Worm (Caenorhabditis elegans) whole organism, midembryonic: Measurements from ENCODE around the gene C06B3.7.

ENCODE experiments used
- T22C8.4 ChIP-seq: fragments of 200-800 bp; sonication (Bioruptor generic); IDR thresholded peaks from 2 replicates; pipeline ENCODE4 v1.3.6; 2022; ENCODE audit warnings: missing genetic modification characterization, missing compliant biosample characterization
- cog-1 ChIP-seq: sonication (generic microtip); optimal IDR thresholded peaks from 2 replicates; lab custom pipeline; 2016; ENCODE audit warnings: missing genetic modification characterization, missing compliant biosample characterization
- flt-1 ChIP-seq: fragments of 200-800 bp; sonication (Bioruptor generic); IDR thresholded peaks from 2 replicates; pipeline ENCODE4 v1.3.6; 2022; ENCODE audit warnings: missing genetic modification characterization, missing compliant biosample characterization
- klf-2 ChIP-seq: fragments of 200-800 bp; sonication (Bioruptor generic); conservative IDR thresholded peaks from 2 replicates; pipeline ENCODE4 v1.3.6; 2022; ENCODE audit warnings: missing genetic modification reagents, missing genetic modification characterization, missing compliant biosample characterization
- med-1 ChIP-seq: sonication (generic microtip); optimal IDR thresholded peaks from 2 replicates; lab custom pipeline; 2017; ENCODE audit warnings: missing genetic modification characterization, mild to moderate bottlenecking, missing compliant biosample characterization, antibody characterized with exemption, missing genetic modification reagents; ENCODE audit not compliant: insufficient read depth
- ref-1 ChIP-seq: fragments of 200-800 bp; sonication (Bioruptor generic); conservative IDR thresholded peaks from 2 replicates; pipeline ENCODE4 v1.3.6; 2022; ENCODE audit warnings: missing genetic modification reagents, missing genetic modification characterization, missing compliant biosample characterization
- tab-1 ChIP-seq: fragments of 200-800 bp; sonication (Bioruptor generic); IDR thresholded peaks from 2 replicates; pipeline ENCODE4 v1.3.6; 2022; ENCODE audit warnings: missing genetic modification characterization, missing compliant biosample characterization
- ztf-23 ChIP-seq: fragments of 200-800 bp; sonication (Bioruptor generic); IDR thresholded peaks from 2 replicates; pipeline ENCODE4 v1.3.6; 2022; ENCODE audit warnings: missing genetic modification reagents, missing genetic modification characterization, missing compliant biosample characterization
- ztf-29 ChIP-seq: fragments of 200-800 bp; sonication (Bioruptor generic); IDR thresholded peaks from 2 replicates; pipeline ENCODE4 v1.3.6; 2022; ENCODE audit warnings: missing genetic modification reagents, missing genetic modification characterization, missing compliant biosample characterization

Gene C06B3.7

ce11 chrV:13926398-13926797 is 16.9 kb downstream of the C06B3.7 start, which contains the start of gene srxa-12:
Gene srxa-12, plus strand, starts transcription at chrV:13926698.
- no peak for TF ChIP-seq klf-2 (GFP tag; lab: Robert Waterston, UW)
- no peak for TF ChIP-seq flt-1 (GFP tag; lab: Robert Waterston, UW)
- no peak for TF ChIP-seq ztf-23 (GFP tag; lab: Robert Waterston, UW)
- no peak for TF ChIP-seq ztf-29 (GFP tag; lab: Robert Waterston, UW)
- TF ChIP-seq tab-1 (GFP tag; lab: Robert Waterston, UW): no peak
- no peak for TF ChIP-seq ref-1 (GFP tag; lab: Robert Waterston, UW)
- no peak for TF ChIP-seq med-1 (GFP tag; lab: Kevin White, UChicago)
- no peak for TF ChIP-seq cog-1 (tag; lab: Kevin White, UChicago)
- TF ChIP-seq T22C8.4 (GFP tag; lab: Robert Waterston, UW): no peak

DNA sequence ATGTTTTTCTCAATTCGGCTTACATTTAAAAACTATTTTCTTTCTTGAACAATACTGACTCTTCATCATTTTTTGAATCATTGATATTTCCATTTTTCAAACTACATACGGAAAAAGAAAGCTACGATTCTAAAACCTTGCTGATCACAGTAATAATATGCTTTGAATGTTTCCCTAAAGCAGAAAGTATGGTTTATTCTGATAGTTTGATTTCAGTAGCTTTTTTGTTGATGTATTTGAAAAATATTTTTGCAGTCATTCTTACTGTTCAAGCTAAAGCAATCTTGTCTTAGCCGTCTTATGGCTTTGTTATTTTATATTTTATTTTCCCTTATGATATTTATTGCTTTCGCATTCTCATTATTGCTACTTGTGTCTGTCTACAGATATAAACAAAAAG is 20.0 kb downstream of the C06B3.7 start, which contains the start of gene srxa-13:
Gene srxa-13, plus strand, starts transcription at position 301 of the 400 bp plus-strand sequence.
- TF ChIP-seq ztf-23 (GFP tag; lab: Robert Waterston, UW) (no peak), cog-1 (tag; lab: Kevin White, UChicago) (no peak), ref-1 (GFP tag; lab: Robert Waterston, UW) (no peak), klf-2 (GFP tag; lab: Robert Waterston, UW) (no peak), T22C8.4 (GFP tag; lab: Robert Waterston, UW) (no peak), flt-1 (GFP tag; lab: Robert Waterston, UW) (no peak), med-1 (GFP tag; lab: Kevin White, UChicago) (no peak), tab-1 (GFP tag; lab: Robert Waterston, UW) (no peak), ztf-29 (GFP tag; lab: Robert Waterston, UW) (no peak)

DNA sequence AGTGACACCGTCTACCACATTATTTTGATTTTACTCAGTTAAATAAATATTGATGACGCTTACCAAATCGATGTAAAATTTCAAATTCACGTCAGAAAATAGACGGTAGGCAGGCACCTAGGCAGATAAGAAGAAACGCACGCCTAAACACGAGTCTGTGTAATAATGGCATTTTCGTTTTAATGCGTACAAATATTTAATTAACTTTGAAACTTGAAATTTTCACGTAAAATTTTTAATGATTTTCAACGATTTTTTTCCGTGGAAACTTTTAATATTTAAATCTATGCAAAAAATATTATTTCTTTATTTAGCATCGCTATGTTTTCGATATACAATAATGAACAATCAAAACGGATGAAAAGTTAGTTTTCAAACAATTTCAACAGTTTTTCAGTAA is 21.7 kb downstream of the C06B3.7 start, which contains the start of gene C06B3.16:
Gene C06B3.16, plus strand, starts transcription at position 301 of the 400 bp plus-strand sequence.
- TF ChIP-seq ztf-29 (GFP tag; lab: Robert Waterston, UW): no peak
- TF ChIP-seq tab-1 (GFP tag; lab: Robert Waterston, UW): no peak
- TF ChIP-seq ztf-23 (GFP tag; lab: Robert Waterston, UW): no peak

DNA sequence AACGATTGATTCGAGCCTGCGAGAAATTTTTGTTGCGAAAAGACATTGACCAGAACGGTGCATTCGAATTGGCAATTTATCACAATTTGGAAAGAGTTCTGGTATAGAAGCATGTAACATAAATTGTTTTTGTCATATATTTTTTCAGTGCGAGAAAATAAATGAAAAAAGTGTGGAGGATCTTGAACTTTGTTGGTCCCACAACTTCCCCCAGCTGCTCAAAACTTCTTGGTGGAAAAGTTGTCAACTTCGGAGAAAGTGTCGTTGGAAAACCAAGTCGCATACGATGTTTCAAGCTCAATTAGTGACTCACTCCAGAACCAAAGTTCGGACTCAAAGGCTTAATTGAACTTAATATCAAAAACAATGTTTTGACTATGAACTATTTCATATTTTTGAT is 22.5 kb downstream of the C06B3.7 start:
- TF ChIP-seq ztf-29 (GFP tag; lab: Robert Waterston, UW): no peak
- no peak for TF ChIP-seq flt-1 (GFP tag; lab: Robert Waterston, UW)
- no peak for TF ChIP-seq tab-1 (GFP tag; lab: Robert Waterston, UW)
- no peak for TF ChIP-seq med-1 (GFP tag; lab: Kevin White, UChicago)
- no peak for TF ChIP-seq ztf-23 (GFP tag; lab: Robert Waterston, UW)
- TF ChIP-seq cog-1 (tag; lab: Kevin White, UChicago): no peak

ce11 chrV:13934545-13934944 is 25.1 kb downstream of the C06B3.7 start, which contains the start of gene R10D12.1:
Gene R10D12.1, minus strand, starts transcription at chrV:13934645.
- TF ChIP-seq ztf-29 (GFP tag; lab: Robert Waterston, UW) (no peak), ztf-23 (GFP tag; lab: Robert Waterston, UW) (no peak), flt-1 (GFP tag; lab: Robert Waterston, UW) (no peak), klf-2 (GFP tag; lab: Robert Waterston, UW) (no peak), cog-1 (tag; lab: Kevin White, UChicago) (no peak), ref-1 (GFP tag; lab: Robert Waterston, UW) (no peak), T22C8.4 (GFP tag; lab: Robert Waterston, UW) (no peak), med-1 (GFP tag; lab: Kevin White, UChicago) (no peak), tab-1 (GFP tag; lab: Robert Waterston, UW) (no peak)

DNA sequence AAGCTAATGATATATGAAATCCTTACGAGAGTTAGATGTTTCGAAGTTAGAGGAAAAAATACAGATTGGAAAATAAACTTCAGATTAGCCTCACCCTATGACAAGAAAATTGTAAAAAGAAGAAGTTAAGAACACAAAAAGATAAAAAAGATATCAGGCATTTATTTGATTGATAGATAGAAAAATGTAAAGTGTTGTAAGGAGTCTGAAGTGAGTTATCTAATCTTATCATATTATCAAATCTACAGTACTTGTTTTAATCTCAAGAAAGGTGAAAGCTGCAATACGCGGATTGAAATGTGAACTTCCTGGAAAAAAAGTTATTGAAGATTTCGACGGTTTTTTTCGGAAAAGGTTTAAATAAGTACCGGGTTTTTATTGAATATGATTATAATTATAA is 25.9 kb downstream of the C06B3.7 start:
- no peak for TF ChIP-seq ztf-29 (GFP tag; lab: Robert Waterston, UW)
- no peak for TF ChIP-seq T22C8.4 (GFP tag; lab: Robert Waterston, UW)
- TF ChIP-seq cog-1 (tag; lab: Kevin White, UChicago): no peak

ce11 chrV:13936052-13936451 is 26.6 kb downstream of the C06B3.7 start:
- TF ChIP-seq flt-1 (GFP tag; lab: Robert Waterston, UW): no peak
- TF ChIP-seq klf-2 (GFP tag; lab: Robert Waterston, UW): no peak
- TF ChIP-seq cog-1 (tag; lab: Kevin White, UChicago): no peak
- no peak for TF ChIP-seq ztf-29 (GFP tag; lab: Robert Waterston, UW)
- TF ChIP-seq ref-1 (GFP tag; lab: Robert Waterston, UW): no peak
- TF ChIP-seq T22C8.4 (GFP tag; lab: Robert Waterston, UW): no peak
- TF ChIP-seq tab-1 (GFP tag; lab: Robert Waterston, UW): no peak
- no peak for TF ChIP-seq med-1 (GFP tag; lab: Kevin White, UChicago)

DNA sequence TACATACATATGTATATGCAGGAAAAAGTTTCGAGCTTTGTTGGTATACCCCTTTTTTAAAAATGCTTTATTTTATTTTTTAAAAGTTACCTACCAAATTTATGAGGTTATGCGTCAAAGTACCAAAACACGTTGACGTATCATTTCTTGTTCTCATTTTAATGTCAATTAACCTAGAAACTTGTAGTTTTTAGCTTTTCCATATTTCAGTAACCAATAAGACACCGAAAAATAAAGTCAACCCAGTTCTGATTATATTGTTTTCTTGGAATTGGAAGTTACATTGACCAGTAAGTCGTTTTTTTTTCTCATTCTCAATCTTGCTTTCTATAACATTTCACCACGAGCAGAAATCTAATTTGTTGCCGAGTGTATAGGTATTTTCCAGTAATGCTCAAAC is 27.4 kb downstream of the C06B3.7 start, which contains the start of gene srw-145:
Gene srw-145, plus strand, starts transcription at position 301 of the 400 bp plus-strand sequence.
- no peak for TF ChIP-seq cog-1 (tag; lab: Kevin White, UChicago)
- TF ChIP-seq ref-1 (GFP tag; lab: Robert Waterston, UW): no peak
- TF ChIP-seq klf-2 (GFP tag; lab: Robert Waterston, UW): no peak
- TF ChIP-seq ztf-29 (GFP tag; lab: Robert Waterston, UW): no peak
- no peak for TF ChIP-seq T22C8.4 (GFP tag; lab: Robert Waterston, UW)
- no peak for TF ChIP-seq med-1 (GFP tag; lab: Kevin White, UChicago)
- TF ChIP-seq flt-1 (GFP tag; lab: Robert Waterston, UW): no peak
- TF ChIP-seq ztf-23 (GFP tag; lab: Robert Waterston, UW): no peak
- no peak for TF ChIP-seq tab-1 (GFP tag; lab: Robert Waterston, UW)

- TF ChIP-seq T22C8.4 (GFP tag; lab: Robert Waterston, UW) (no peak), tab-1 (GFP tag; lab: Robert Waterston, UW) (no peak), ref-1 (GFP tag; lab: Robert Waterston, UW) (no peak), ztf-29 (GFP tag; lab: Robert Waterston, UW) (no peak), med-1 (GFP tag; lab: Kevin White, UChicago) (no peak), cog-1 (tag; lab: Kevin White, UChicago) (no peak), flt-1 (GFP tag; lab: Robert Waterston, UW) (no peak), klf-2 (GFP tag; lab: Robert Waterston, UW) (no peak), ztf-23 (GFP tag; lab: Robert Waterston, UW) (no peak)
These were observed 32.6 kb downstream of the C06B3.7 start, which contains the start of gene dpr-1 for ce11 chrV:13942082-13942481. Gene dpr-1, minus strand, starts transcription at chrV:13942182.
